Fruit fly (Drosophila melanogaster): ENCODE measurements around the gene ranshi.

- TF ChIP-seq EcR (GFP tag; optimal IDR thresholded peaks at IDR 0.05), result no peak
- TF ChIP-seq CG8478 (optimal IDR thresholded peaks at IDR 0.05), result no peak
- no peak for TF ChIP-seq psq (optimal IDR thresholded peaks at IDR 0.05)
- TF ChIP-seq Dll (optimal IDR thresholded peaks at IDR 0.05), result no peak
- TF ChIP-seq usp (GFP tag; optimal IDR thresholded peaks at IDR 0.05), result no peak
- no peak for TF ChIP-seq pan (optimal IDR thresholded peaks at IDR 0.05)
Measured at dm6 chr3R:8772591-8772990, 43.1 kb upstream of the ranshi start, which contains the start of gene CG13318.

All from whole organism.